Worm (Caenorhabditis elegans) whole organism, young adult: Measurements from ENCODE around the gene B0432.9.
"Not testable (repeated sequence)": the region's sequence is repeated elsewhere in the genome, so short reads cannot be mapped to it uniquely, and the experiment has no call there.

ENCODE experiments used
- bed-1 ChIP-seq: fragments of 200-800 bp; sonication (Bioruptor generic); IDR thresholded peaks from 2 replicates; pipeline ENCODE4 v1.3.6; 2022; ENCODE audit warnings: missing genetic modification reagents, missing genetic modification characterization, missing compliant biosample characterization
- dpl-1 ChIP-seq: fragments of 150-350 bp; optimal IDR thresholded peaks from 2 replicates; lab custom pipeline; 2014; ENCODE audit warnings: missing biosample characterization, missing genetic modification reagents, missing genetic modification characterization
- lag-1 ChIP-seq: fragments of 200-800 bp; sonication (Bioruptor generic); IDR thresholded peaks from 2 replicates; pipeline ENCODE4 v1.3.6; 2022; ENCODE audit warnings: missing genetic modification reagents, missing genetic modification characterization, missing compliant biosample characterization
- snpc-3.4 ChIP-seq: sonication (generic microtip); optimal IDR thresholded peaks from 2 replicates; lab custom pipeline; 2017; ENCODE audit warnings: missing genetic modification characterization, mild to moderate bottlenecking, missing compliant biosample characterization, antibody characterized with exemption, moderate library complexity, missing genotype, missing genetic modification reagents
- unc-62 ChIP-seq: fragments of 150-350 bp; optimal IDR thresholded peaks from 2 replicates; lab custom pipeline; 2014; ENCODE audit warnings: missing biosample characterization, missing genetic modification reagents, missing genetic modification characterization
- ztf-22 ChIP-seq: fragments of 200-800 bp; sonication (Bioruptor generic); optimal IDR thresholded peaks from 2 replicates; lab custom pipeline; 2018; ENCODE audit warnings: mild to moderate bottlenecking, missing genetic modification characterization, moderate library complexity, missing compliant biosample characterization

DNA sequence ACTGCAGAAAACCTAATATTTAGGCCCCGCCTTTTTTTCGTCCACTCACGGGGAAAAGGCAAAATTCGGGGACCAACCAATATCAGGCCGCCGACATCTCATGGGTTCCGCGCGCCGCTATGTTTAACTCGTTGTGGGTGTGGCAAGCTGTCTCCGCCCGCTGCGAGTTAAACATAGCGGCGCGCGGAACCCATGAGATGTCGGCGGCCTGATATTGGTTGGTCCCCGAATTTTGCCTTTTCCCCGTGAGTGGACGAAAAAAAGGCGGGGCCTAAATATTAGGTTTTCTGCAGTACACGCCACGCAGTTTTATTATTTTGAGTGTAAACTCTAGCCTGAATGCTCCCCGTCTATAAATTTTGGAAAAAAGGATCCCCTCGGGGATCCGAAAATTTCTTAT lies 27.7 kb downstream of the B0432.9 start:
- TF ChIP-seq unc-62 (GFP tag; lab: Kevin White, UChicago); bed-1 (GFP tag; lab: Robert Waterston, UW); lag-1 (GFP tag; lab: Robert Waterston, UW); snpc-3.4 (tag; lab: Kevin White, UChicago); dpl-1 (GFP tag; lab: Kevin White, UChicago); ztf-22: not testable (repeated sequence)
